Worm (Caenorhabditis elegans): Measurements from ENCODE around the gene kel-3.

kel-3 gene

DNA sequence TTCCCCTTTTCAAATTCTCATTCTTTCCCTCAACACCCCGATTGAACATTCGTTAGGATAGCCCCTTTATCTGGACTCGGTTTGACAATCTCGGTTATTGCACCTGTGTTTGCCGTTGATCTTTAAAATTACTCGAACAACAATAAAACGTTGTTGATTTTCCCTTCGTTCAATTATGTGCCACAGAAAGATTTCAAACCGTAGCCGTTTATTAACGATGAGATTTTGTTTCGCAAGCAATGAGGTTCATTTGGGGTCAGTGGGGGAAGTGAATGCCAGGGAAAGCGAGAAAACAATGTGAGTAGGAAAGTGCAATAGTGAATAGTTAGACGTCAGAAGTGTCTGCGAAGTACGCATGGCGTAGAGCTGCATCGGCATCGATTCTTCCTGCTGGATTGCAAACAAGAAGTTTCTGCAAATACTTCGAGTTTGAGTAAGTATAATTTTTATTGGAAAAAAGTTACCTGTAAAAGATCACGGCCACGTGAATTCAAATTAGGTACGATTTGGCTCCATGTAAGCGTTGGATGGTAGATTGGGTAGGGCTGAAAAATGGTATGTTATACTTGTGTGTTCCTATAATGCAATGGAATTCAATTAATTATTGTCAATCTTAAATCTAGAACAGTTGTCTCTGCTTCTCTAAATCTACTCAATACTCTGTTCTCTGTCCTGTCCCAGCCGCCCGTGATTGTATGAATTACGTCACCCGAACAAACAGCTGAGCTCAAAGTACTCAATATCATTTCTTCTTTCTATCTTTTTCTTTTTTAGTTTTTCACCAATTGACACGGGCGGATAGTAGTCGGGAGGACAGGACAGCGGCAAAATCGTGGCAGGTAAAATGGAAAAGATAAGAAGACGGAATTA lies at the start of gene kel-3:
TSS of gene kel-3 (plus strand) at position 328 of the 870 bp plus-strand sequence.
- TF ChIP-seq F13C5.2 (tag; optimal IDR thresholded peaks at IDR 0.05) (no peak), ama-1 (optimal IDR thresholded peaks at IDR 0.05) (peak; percentile 62), tbx-37 (GFP tag; conservative IDR thresholded peaks at IDR 0.05) (no peak), B0310.2 (tag; optimal IDR thresholded peaks at IDR 0.05) (no peak), scrt-1 (GFP tag; IDR thresholded peaks at IDR 0.05) (no peak)

DNA sequence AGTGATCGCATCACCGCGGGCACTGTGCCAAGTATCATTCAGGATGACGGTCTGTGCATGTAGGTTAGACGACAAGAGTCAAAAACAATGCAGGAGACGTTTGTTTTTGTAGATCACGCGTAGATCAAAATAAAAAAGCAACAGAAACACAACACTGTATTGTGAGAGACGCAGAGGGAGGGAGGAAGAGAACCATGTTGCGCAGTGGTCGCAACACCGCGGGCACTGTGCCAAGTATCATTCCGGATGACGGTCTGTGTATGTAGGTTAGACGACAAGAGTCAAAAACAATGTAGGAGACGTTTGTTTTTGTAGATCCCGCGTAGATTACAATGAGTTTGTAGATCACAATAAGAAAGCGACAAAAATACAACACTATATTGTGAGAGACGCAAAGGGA lies 45.6 kb upstream of the kel-3 start:
- TF ChIP-seq ceh-36 (tag; optimal IDR thresholded peaks at IDR 0.05): no peak
- no peak for TF ChIP-seq ama-1 (optimal IDR thresholded peaks at IDR 0.05)
- TF ChIP-seq F13C5.2 (tag; optimal IDR thresholded peaks at IDR 0.05): no peak
- TF ChIP-seq hmg-4 (GFP tag; optimal IDR thresholded peaks at IDR 0.05): no peak
- TF ChIP-seq pes-1 (GFP tag; IDR thresholded peaks at IDR 0.05): no peak
- no peak for TF ChIP-seq tbx-11 (GFP tag; IDR thresholded peaks at IDR 0.05)
- no peak for TF ChIP-seq B0310.2 (tag; optimal IDR thresholded peaks at IDR 0.05)
- TF ChIP-seq ceh-13 (GFP tag; optimal IDR thresholded peaks at IDR 0.05): no peak
- TF ChIP-seq flt-1 (GFP tag; IDR thresholded peaks at IDR 0.05): no peak
- no peak for TF ChIP-seq tra-4 (tag; optimal IDR thresholded peaks at IDR 0.05)
- TF ChIP-seq tbx-37 (GFP tag; conservative IDR thresholded peaks at IDR 0.05): no peak
- no peak for TF ChIP-seq hmbx-1 (tag; optimal IDR thresholded peaks at IDR 0.05)
- TF ChIP-seq ets-7 (tag; optimal IDR thresholded peaks at IDR 0.05): no peak
- no peak for TF ChIP-seq sea-1 (GFP tag; conservative IDR thresholded peaks at IDR 0.05)
- TF ChIP-seq aly-1 (tag; optimal IDR thresholded peaks at IDR 0.05): no peak
- no peak for TF ChIP-seq scrt-1 (GFP tag; IDR thresholded peaks at IDR 0.05)

- TF ChIP-seq hmg-4 (GFP tag; optimal IDR thresholded peaks at IDR 0.05): no peak
- TF ChIP-seq tbx-37 (GFP tag; conservative IDR thresholded peaks at IDR 0.05): no peak
- no peak for TF ChIP-seq tra-4 (tag; optimal IDR thresholded peaks at IDR 0.05)
- TF ChIP-seq F13C5.2 (tag; optimal IDR thresholded peaks at IDR 0.05): no peak
- no peak for TF ChIP-seq ama-1 (optimal IDR thresholded peaks at IDR 0.05)
- TF ChIP-seq pes-1 (GFP tag; IDR thresholded peaks at IDR 0.05): no peak
- TF ChIP-seq ceh-36 (tag; optimal IDR thresholded peaks at IDR 0.05): no peak
- TF ChIP-seq sea-1 (GFP tag; conservative IDR thresholded peaks at IDR 0.05): no peak
- no peak for TF ChIP-seq hmbx-1 (tag; optimal IDR thresholded peaks at IDR 0.05)
- TF ChIP-seq aly-1 (tag; optimal IDR thresholded peaks at IDR 0.05): no peak
- TF ChIP-seq tbx-11 (GFP tag; IDR thresholded peaks at IDR 0.05): no peak
- TF ChIP-seq ceh-13 (GFP tag; optimal IDR thresholded peaks at IDR 0.05): no peak
- TF ChIP-seq B0310.2 (tag; optimal IDR thresholded peaks at IDR 0.05): no peak
- TF ChIP-seq flt-1 (GFP tag; IDR thresholded peaks at IDR 0.05): no peak
- no peak for TF ChIP-seq hnd-1 (tag; optimal IDR thresholded peaks at IDR 0.05)
- no peak for TF ChIP-seq scrt-1 (GFP tag; IDR thresholded peaks at IDR 0.05)
- no peak for TF ChIP-seq ets-7 (tag; optimal IDR thresholded peaks at IDR 0.05)
These were observed 41.2 kb upstream of the kel-3 start, which contains the start of gene exo-1 for ce11 chrIII:13423414-13423813. TSS of gene exo-1 (plus strand) at chrIII:13423514.

DNA sequence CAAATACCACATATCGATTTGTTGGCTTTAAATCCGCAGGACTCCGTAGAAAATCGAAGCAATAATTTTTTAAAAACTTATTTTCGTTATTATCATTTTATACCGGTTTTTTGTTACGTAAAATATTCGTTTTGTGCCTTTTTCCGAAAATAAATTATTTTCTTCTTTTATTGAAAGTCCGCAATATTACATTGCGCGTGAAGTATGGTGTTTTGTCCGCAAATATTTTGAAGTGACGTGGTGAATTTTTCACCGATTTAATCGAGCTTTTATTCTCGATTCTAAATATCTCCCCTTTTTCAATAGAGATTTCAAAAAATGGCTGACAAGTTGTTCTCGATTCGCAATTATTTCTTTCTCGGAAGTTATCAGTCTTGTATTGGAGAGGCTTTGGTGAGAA lies 38.6 kb upstream of the kel-3 start, which contains the start of gene cope-1:
TSS of gene cope-1 (plus strand) at position 229 of the 400 bp plus-strand sequence.
- TF ChIP-seq tra-4 (tag; optimal IDR thresholded peaks at IDR 0.05): no peak
- no peak for TF ChIP-seq B0310.2 (tag; optimal IDR thresholded peaks at IDR 0.05)
- TF ChIP-seq hnd-1 (tag; optimal IDR thresholded peaks at IDR 0.05): no peak
- TF ChIP-seq F13C5.2 (tag; optimal IDR thresholded peaks at IDR 0.05): no peak
- no peak for TF ChIP-seq tbx-11 (GFP tag; IDR thresholded peaks at IDR 0.05)
- no peak for TF ChIP-seq aly-1 (tag; optimal IDR thresholded peaks at IDR 0.05)
- TF ChIP-seq ama-1 (optimal IDR thresholded peaks at IDR 0.05): no peak

DNA sequence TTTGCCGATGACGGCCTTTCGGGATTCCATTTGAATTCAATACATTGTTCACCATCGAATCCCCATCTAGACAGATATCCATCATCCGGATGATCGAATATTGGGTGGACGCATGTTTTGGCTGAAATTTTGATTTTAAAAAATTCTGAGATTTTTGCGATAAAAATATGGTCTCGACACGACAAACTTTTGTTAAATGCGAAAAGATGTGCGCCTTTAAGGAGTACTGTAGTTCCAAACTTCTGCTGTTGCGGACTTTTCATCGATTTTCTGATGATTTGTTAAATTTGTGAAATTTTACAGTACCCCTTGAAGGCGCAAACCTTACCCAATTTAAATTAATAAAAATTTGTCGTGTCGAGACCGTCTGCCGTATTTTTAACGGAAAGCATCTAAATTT lies 36.8 kb upstream of the kel-3 start:
- TF ChIP-seq ceh-13 (GFP tag; optimal IDR thresholded peaks at IDR 0.05) (no peak), hnd-1 (tag; optimal IDR thresholded peaks at IDR 0.05) (no peak), hmg-4 (GFP tag; optimal IDR thresholded peaks at IDR 0.05) (no peak), ets-7 (tag; optimal IDR thresholded peaks at IDR 0.05) (no peak), B0310.2 (tag; optimal IDR thresholded peaks at IDR 0.05) (no peak), F13C5.2 (tag; optimal IDR thresholded peaks at IDR 0.05) (no peak), aly-1 (tag; optimal IDR thresholded peaks at IDR 0.05) (no peak), tbx-11 (GFP tag; IDR thresholded peaks at IDR 0.05) (no peak), ama-1 (optimal IDR thresholded peaks at IDR 0.05) (no peak), ceh-36 (tag; optimal IDR thresholded peaks at IDR 0.05) (no peak), tra-4 (tag; optimal IDR thresholded peaks at IDR 0.05) (no peak), pes-1 (GFP tag; IDR thresholded peaks at IDR 0.05) (no peak), flt-1 (GFP tag; IDR thresholded peaks at IDR 0.05) (no peak), hmbx-1 (tag; optimal IDR thresholded peaks at IDR 0.05) (no peak), tbx-37 (GFP tag; conservative IDR thresholded peaks at IDR 0.05) (no peak), scrt-1 (GFP tag; IDR thresholded peaks at IDR 0.05) (no peak), sea-1 (GFP tag; conservative IDR thresholded peaks at IDR 0.05) (no peak)

- no peak for TF ChIP-seq ceh-13 (GFP tag; optimal IDR thresholded peaks at IDR 0.05)
- no peak for TF ChIP-seq hnd-1 (tag; optimal IDR thresholded peaks at IDR 0.05)
- no peak for TF ChIP-seq sea-1 (GFP tag; conservative IDR thresholded peaks at IDR 0.05)
- TF ChIP-seq pes-1 (GFP tag; IDR thresholded peaks at IDR 0.05): no peak
- no peak for TF ChIP-seq hmg-4 (GFP tag; optimal IDR thresholded peaks at IDR 0.05)
- no peak for TF ChIP-seq ceh-36 (tag; optimal IDR thresholded peaks at IDR 0.05)
- no peak for TF ChIP-seq tbx-11 (GFP tag; IDR thresholded peaks at IDR 0.05)
- no peak for TF ChIP-seq ama-1 (optimal IDR thresholded peaks at IDR 0.05)
- no peak for TF ChIP-seq scrt-1 (GFP tag; IDR thresholded peaks at IDR 0.05)
- TF ChIP-seq flt-1 (GFP tag; IDR thresholded peaks at IDR 0.05): no peak
- TF ChIP-seq hmbx-1 (tag; optimal IDR thresholded peaks at IDR 0.05): no peak
- no peak for TF ChIP-seq aly-1 (tag; optimal IDR thresholded peaks at IDR 0.05)
- TF ChIP-seq tbx-37 (GFP tag; conservative IDR thresholded peaks at IDR 0.05): no peak
- TF ChIP-seq B0310.2 (tag; optimal IDR thresholded peaks at IDR 0.05): no peak
- no peak for TF ChIP-seq ets-7 (tag; optimal IDR thresholded peaks at IDR 0.05)
These were observed 35.0 kb upstream of the kel-3 start, which contains the start of gene bli-5 for ce11 chrIII:13429668-13430067. TSS of gene bli-5 (minus strand) at chrIII:13429768.

ce11 chrIII:13430162-13430561 lies 34.5 kb upstream of the kel-3 start, which contains the start of gene trf-1:
TSS of gene trf-1 (plus strand) at chrIII:13430462.
- no peak for TF ChIP-seq sea-1 (GFP tag; conservative IDR thresholded peaks at IDR 0.05)
- no peak for TF ChIP-seq ets-7 (tag; optimal IDR thresholded peaks at IDR 0.05)
